Fruit fly (Drosophila melanogaster) whole organism, embryonic: ENCODE measurements around the gene CG13024.
A peak's percentile ranks its signal among the peaks of the same experiment; 100 is the strongest.

Source experiments
- BtbVII ChIP-seq: fragments of 200-800 bp; sonication (Bioruptor generic); optimal IDR thresholded peaks from 3 replicates; lab custom pipeline; 2017; ENCODE audit warnings: missing biosample characterization, mild to moderate bottlenecking, missing genetic modification characterization
- CG10209 ChIP-seq: fragments of 200-800 bp; sonication (Bioruptor generic); optimal IDR thresholded peaks from 3 replicates; lab custom pipeline; 2017; ENCODE audit warnings: missing biosample characterization, mild to moderate bottlenecking, missing genetic modification characterization, missing genetic modification reagents
- CG10274 ChIP-seq: fragments of 200-800 bp; sonication (Bioruptor generic); optimal IDR thresholded peaks from 3 replicates; lab custom pipeline; 2017; ENCODE audit warnings: missing biosample characterization, mild to moderate bottlenecking, missing genetic modification characterization
- CG10462 ChIP-seq: fragments of 200-800 bp; sonication (Bioruptor generic); optimal IDR thresholded peaks from 2 replicates; lab custom pipeline; 2016; ENCODE audit warnings: missing biosample characterization, missing genetic modification characterization
- CG12391 ChIP-seq: fragments of 200-800 bp; sonication (Bioruptor generic); optimal IDR thresholded peaks from 3 replicates; lab custom pipeline; 2018; ENCODE audit warnings: missing biosample characterization, mild to moderate bottlenecking, missing genetic modification characterization, moderate library complexity
- CG12659 ChIP-seq: fragments of 200-800 bp; sonication (Bioruptor generic); optimal IDR thresholded peaks from 3 replicates; lab custom pipeline; 2017; ENCODE audit warnings: mild to moderate bottlenecking, missing biosample characterization, missing genetic modification reagents, missing genetic modification characterization
- CG13624 ChIP-seq: fragments of 200-800 bp; sonication (Bioruptor generic); optimal IDR thresholded peaks from 2 replicates; lab custom pipeline; 2016; ENCODE audit warnings: missing biosample characterization, missing genetic modification characterization
- CG14710 ChIP-seq: fragments of 200-800 bp; sonication (Bioruptor generic); optimal IDR thresholded peaks from 3 replicates; lab custom pipeline; 2019; ENCODE audit warnings: missing biosample characterization, mild to moderate bottlenecking, missing genetic modification characterization, moderate library complexity
- CG15601 ChIP-seq: fragments of 200-800 bp; sonication (Bioruptor generic); optimal IDR thresholded peaks from 3 replicates; lab custom pipeline; 2019; ENCODE audit warnings: missing biosample characterization, mild to moderate bottlenecking, missing genetic modification characterization, moderate library complexity
- CG15696 ChIP-seq: fragments of 200-800 bp; sonication (Bioruptor generic); optimal IDR thresholded peaks from 2 replicates; lab custom pipeline; 2019; ENCODE audit warnings: missing biosample characterization, mild to moderate bottlenecking, missing genetic modification characterization, moderate library complexity
- CG1603 ChIP-seq: fragments of 200-800 bp; sonication (Bioruptor generic); optimal IDR thresholded peaks from 2 replicates; lab custom pipeline; 2019; ENCODE audit warnings: missing biosample characterization, mild to moderate bottlenecking, missing genetic modification characterization, moderate library complexity
- CG17359 ChIP-seq: fragments of 200-800 bp; sonication (Bioruptor generic); optimal IDR thresholded peaks from 3 replicates; lab custom pipeline; 2018; ENCODE audit warnings: missing biosample characterization, mild to moderate bottlenecking, missing genetic modification characterization, moderate library complexity
- CG17361 ChIP-seq: fragments of 200-800 bp; sonication (Bioruptor generic); IDR thresholded peaks from 3 replicates; pipeline ENCODE4 v1.3.6; 2022; ENCODE audit warnings: missing biosample characterization, missing genetic modification characterization
- CG17829 ChIP-seq: fragments of 200-800 bp; optimal IDR thresholded peaks from 2 replicates; lab custom pipeline; 2019; ENCODE audit warnings: missing biosample characterization, mild to moderate bottlenecking, missing genetic modification characterization, moderate library complexity
- CG18599 ChIP-seq: fragments of 200-800 bp; sonication (Bioruptor generic); optimal IDR thresholded peaks from 3 replicates; lab custom pipeline; 2017; ENCODE audit warnings: missing biosample characterization, missing genetic modification characterization, mild to moderate bottlenecking, moderate library complexity, missing genetic modification reagents
- CG4282 ChIP-seq: fragments of 200-800 bp; sonication (Bioruptor generic); optimal IDR thresholded peaks from 2 replicates; lab custom pipeline; 2016; ENCODE audit warnings: missing biosample characterization, missing genetic modification characterization
- CG43689 ChIP-seq: fragments of 200-800 bp; sonication (Bioruptor generic); IDR thresholded peaks from 2 replicates; pipeline ENCODE4 v1.3.6; 2022; ENCODE audit warnings: missing biosample characterization, missing genetic modification characterization
- CG6683 ChIP-seq: fragments of 200-800 bp; sonication (Bioruptor generic); optimal IDR thresholded peaks from 2 replicates; lab custom pipeline; 2017; ENCODE audit warnings: missing biosample characterization, mild to moderate bottlenecking, missing genetic modification characterization, missing genetic modification reagents
- CG6689 ChIP-seq: fragments of 200-800 bp; sonication (Bioruptor generic); IDR thresholded peaks from 2 replicates; pipeline ENCODE4 v1.3.6; 2022; ENCODE audit warnings: missing biosample characterization, missing genetic modification characterization
- CG7839 ChIP-seq: fragments of 200-800 bp; sonication (Bioruptor generic); optimal IDR thresholded peaks from 3 replicates; lab custom pipeline; 2018; ENCODE audit warnings: missing biosample characterization, mild to moderate bottlenecking, missing genetic modification characterization, moderate library complexity
- CG8944 ChIP-seq: fragments of 200-800 bp; sonication (Bioruptor generic); optimal IDR thresholded peaks from 3 replicates; lab custom pipeline; 2016; ENCODE audit warnings: missing biosample characterization, missing genetic modification characterization
- CHES-1-like ChIP-seq: fragments of 200-800 bp; sonication (Bioruptor generic); optimal IDR thresholded peaks from 2 replicates; lab custom pipeline; 2016; ENCODE audit warnings: missing biosample characterization, missing genetic modification characterization
- CTCF ChIP-seq: fragments of 200-800 bp; sonication (Bioruptor generic); optimal IDR thresholded peaks from 2 replicates; lab custom pipeline; 2017; ENCODE audit warnings: missing biosample characterization, mild to moderate bottlenecking, missing genetic modification characterization, moderate library complexity
- CkIIα-i1 ChIP-seq: fragments of 200-800 bp; sonication (Bioruptor generic); IDR thresholded peaks from 2 replicates; pipeline ENCODE4 v1.3.6; 2022; ENCODE audit warnings: missing biosample characterization, missing genetic modification characterization
- Dad ChIP-seq: fragments of 200-800 bp; sonication (Bioruptor generic); optimal IDR thresholded peaks from 3 replicates; lab custom pipeline; 2016; ENCODE audit warnings: missing biosample characterization, missing genetic modification characterization
- Fer3 ChIP-seq: fragments of 200-800 bp; sonication (Bioruptor generic); optimal IDR thresholded peaks from 2 replicates; lab custom pipeline; 2018; ENCODE audit warnings: missing biosample characterization, mild to moderate bottlenecking, missing genetic modification characterization, moderate library complexity
- HLH54F ChIP-seq: fragments of 200-800 bp; sonication (Bioruptor generic); optimal IDR thresholded peaks from 3 replicates; lab custom pipeline; 2016; ENCODE audit warnings: missing biosample characterization, missing genetic modification characterization
- Hmx ChIP-seq: fragments of 200-800 bp; sonication (Bioruptor generic); optimal IDR thresholded peaks from 2 replicates; lab custom pipeline; 2016; ENCODE audit warnings: missing biosample characterization, missing genetic modification characterization
- Hr3 ChIP-seq: fragments of 200-800 bp; sonication (Bioruptor generic); optimal IDR thresholded peaks from 3 replicates; lab custom pipeline; 2016; ENCODE audit warnings: missing biosample characterization, missing genetic modification characterization
- Lhr ChIP-seq: fragments of 200-800 bp; sonication (Bioruptor generic); optimal IDR thresholded peaks from 3 replicates; lab custom pipeline; 2017; ENCODE audit warnings: mild to moderate bottlenecking, missing biosample characterization, missing genetic modification reagents, missing genetic modification characterization
- Med ChIP-seq: fragments of 200-800 bp; sonication (Bioruptor generic); peaks from one replicate; lab custom pipeline; 2016; ENCODE audit warnings: missing biosample characterization, missing genetic modification characterization, mild to moderate bottlenecking, inconsistent platforms, moderate library complexity
- Meics ChIP-seq: fragments of 200-800 bp; sonication (Bioruptor generic); optimal IDR thresholded peaks from 2 replicates; lab custom pipeline; 2017; ENCODE audit warnings: missing biosample characterization, mild to moderate bottlenecking, missing genetic modification characterization
- Sox102F ChIP-seq: fragments of 200-800 bp; sonication (Bioruptor generic); optimal IDR thresholded peaks from 2 replicates; lab custom pipeline; 2018; ENCODE audit warnings: missing biosample characterization, mild to moderate bottlenecking, missing genetic modification characterization, moderate library complexity
- Ssrp ChIP-seq: fragments of 200-800 bp; sonication (Bioruptor generic); optimal IDR thresholded peaks from 2 replicates; lab custom pipeline; 2018; ENCODE audit warnings: missing biosample characterization, mild to moderate bottlenecking, missing genetic modification characterization, moderate library complexity
- Usf ChIP-seq: fragments of 200-800 bp; sonication (Bioruptor generic); optimal IDR thresholded peaks from 2 replicates; lab custom pipeline; 2017; ENCODE audit warnings: missing genotype, missing biosample characterization, missing genetic modification characterization
- Xbp1 ChIP-seq: fragments of 200-800 bp; sonication (Bioruptor generic); optimal IDR thresholded peaks from 3 replicates; lab custom pipeline; 2016; ENCODE audit warnings: missing biosample characterization, mild to moderate bottlenecking, missing genetic modification characterization
- caup ChIP-seq: fragments of 200-800 bp; sonication (Bioruptor generic); optimal IDR thresholded peaks from 3 replicates; lab custom pipeline; 2017; ENCODE audit warnings: missing biosample characterization, mild to moderate bottlenecking, missing genetic modification characterization, moderate library complexity; ENCODE audit not compliant: severe bottlenecking
- en ChIP-seq: fragments of 200-800 bp; sonication (Bioruptor generic); optimal IDR thresholded peaks from 2 replicates; lab custom pipeline; 2016; ENCODE audit warnings: missing biosample characterization, missing genetic modification characterization
- eve ChIP-seq, 2 experiments: fragments of >200 bp; optimal IDR thresholded peaks; 2 replicates each; lab custom pipeline; 2017; ENCODE audit warnings: missing biosample characterization in 2 of 2, missing genetic modification characterization in 2 of 2
- fd96Cb ChIP-seq: fragments of 200-800 bp; sonication (Bioruptor generic); optimal IDR thresholded peaks from 2 replicates; lab custom pipeline; 2018; ENCODE audit warnings: missing biosample characterization, mild to moderate bottlenecking, missing genetic modification characterization, moderate library complexity
- fru ChIP-seq: fragments of >200 bp; optimal IDR thresholded peaks from 2 replicates; lab custom pipeline; 2017
- hb ChIP-seq: fragments of 200-800 bp; sonication (Bioruptor generic); IDR thresholded peaks from 3 replicates; pipeline ENCODE4 v1.3.6; 2022; ENCODE audit warnings: missing biosample characterization, missing genetic modification characterization; ENCODE audit not compliant: partially characterized antibody
- ind ChIP-seq: fragments of 200-800 bp; sonication (Bioruptor generic); optimal IDR thresholded peaks from 3 replicates; lab custom pipeline; 2016; ENCODE audit warnings: missing biosample characterization, missing genetic modification characterization
- klu ChIP-seq: fragments of 200-800 bp; sonication (Bioruptor generic); IDR thresholded peaks from 2 replicates; pipeline ENCODE4 v1.3.6; 2022; ENCODE audit warnings: missing biosample characterization, missing genetic modification characterization
- lab ChIP-seq: fragments of 200-800 bp; sonication (Bioruptor generic); optimal IDR thresholded peaks from 3 replicates; lab custom pipeline; 2017; ENCODE audit warnings: missing biosample characterization, missing genetic modification characterization, mild to moderate bottlenecking, moderate library complexity, missing genetic modification reagents
- phol ChIP-seq: fragments of 200-800 bp; sonication (Bioruptor generic); optimal IDR thresholded peaks from 3 replicates; lab custom pipeline; 2018; ENCODE audit warnings: missing biosample characterization, mild to moderate bottlenecking, missing genetic modification characterization, moderate library complexity
- rib ChIP-seq: fragments of 200-800 bp; sonication (Bioruptor generic); IDR thresholded peaks from 2 replicates; pipeline ENCODE4 v1.3.6; 2022; ENCODE audit warnings: missing biosample characterization, missing genetic modification characterization
- row ChIP-seq: fragments of 200-800 bp; sonication (Bioruptor generic); IDR thresholded peaks from 3 replicates; pipeline ENCODE4 v1.3.6; 2022; ENCODE audit warnings: missing biosample characterization, missing genetic modification characterization
- sc ChIP-seq, 3 experiments: fragments of >200 bp in 2 of 3; fragments of 200-800 bp in 1 of 3; sonication (Bioruptor generic) in 1 of 3; optimal IDR thresholded peaks; 2 replicates in 2 of 3; 3 replicates in 1 of 3; lab custom pipeline; 2017; ENCODE audit warnings: mild to moderate bottlenecking in 1 of 3, missing biosample characterization in 1 of 3, missing genetic modification characterization in 1 of 3, missing genetic modification reagents in 1 of 3
- schlank ChIP-seq: fragments of 200-800 bp; sonication (Bioruptor generic); optimal IDR thresholded peaks from 2 replicates; lab custom pipeline; 2018; ENCODE audit warnings: missing biosample characterization, mild to moderate bottlenecking, missing genetic modification characterization
- ssp ChIP-seq: fragments of 200-800 bp; sonication (Bioruptor generic); IDR thresholded peaks from 2 replicates; pipeline ENCODE4 v1.3.6; 2022; ENCODE audit warnings: missing biosample characterization, missing genetic modification characterization

The CG13024 gene

dm6 chr3L:16870723-16871137, 41.9 kb upstream of the CG13024 start:
- TF ChIP-seq CG10274 (GFP tag; lab: Kevin White, UChicago) (peak; percentile 7), CG6689 (GFP tag; lab: Robert Waterston, UW) (0 out of 2 replicates have a peak, but pooled peaks have one; percentile 15), CG15601 (tag; lab: Kevin White, UChicago) (no peak), CG10209 (peak; percentile 22), Xbp1 (GFP tag; lab: Kevin White, UChicago) (peak; percentile 8), fd96Cb (tag; lab: Kevin White, UChicago) (peak; percentile 46), Dad (GFP tag; lab: Kevin White, UChicago) (no peak), CG8944 (no peak), CG12659 (peak; percentile 9), Fer3 (no peak), Lhr (GFP tag; lab: Kevin White, UChicago) (no peak), CG12391 (tag; lab: Kevin White, UChicago) (peak; percentile 41), CG17361 (GFP tag; lab: Robert Waterston, UW) (peak; percentile 47; the same call in 2 of the 3 replicates), Sox102F (GFP tag; lab: Kevin White, UChicago) (peak; percentile 49), eve (GFP tag; optimal IDR thresholded peaks at IDR 0.05; lab: Kevin White, UChicago) (peak in 1 of 2 experiments; percentile 25), Hr3 (GFP tag; lab: Kevin White, UChicago) (no peak), hb (GFP tag; lab: Robert Waterston, UW) (no peak), sc (optimal IDR thresholded peaks at IDR 0.05; lab: Kevin White, UChicago) (no peak), sc (GFP tag; optimal IDR thresholded peaks at IDR 0.05; lab: Kevin White, UChicago) (no peak), CG1603 (tag; lab: Kevin White, UChicago) (no peak), CTCF (peak; percentile 14), rib (GFP tag; lab: Robert Waterston, UW) (no peak), CG15696 (tag; lab: Kevin White, UChicago) (no peak), ind (GFP tag; lab: Kevin White, UChicago) (peak; percentile 12), CG17359 (tag; lab: Kevin White, UChicago) (peak; percentile 34), caup (no peak), phol (tag; lab: Kevin White, UChicago) (peak; percentile 45), Med (GFP tag; lab: Kevin White, UChicago) (peak; percentile 52), CkIIα-i1 (GFP tag; lab: Robert Waterston, UW) (no peak), CG17829 (tag; lab: Kevin White, UChicago) (peak; percentile 12), ssp (GFP tag; lab: Robert Waterston, UW) (no peak), CG10462 (no peak), CHES-1-like (GFP tag; lab: Kevin White, UChicago) (no peak), CG18599 (GFP tag; lab: Kevin White, UChicago) (peak; percentile 51), lab (peak; percentile 50), en (no peak), CG7839 (tag; lab: Kevin White, UChicago) (peak; percentile 50), HLH54F (no peak), CG13624 (GFP tag; lab: Kevin White, UChicago) (no peak), Meics (GFP tag; lab: Kevin White, UChicago) (peak; percentile 30), BtbVII (GFP tag; lab: Kevin White, UChicago) (peak; percentile 31), fru (lab: Kevin White, UChicago) (no peak), row (peak; percentile 29; the same call in 1 of the 3 replicates), schlank (no peak), Ssrp (tag; lab: Kevin White, UChicago) (peak; percentile 11), Usf (no peak), CG4282 (GFP tag; lab: Kevin White, UChicago) (no peak), klu (GFP tag; lab: Robert Waterston, UW) (no peak), CG14710 (tag; lab: Kevin White, UChicago) (peak; percentile 16), CG43689 (GFP tag; lab: Robert Waterston, UW) (no peak), CG6683 (GFP tag; lab: Kevin White, UChicago) (peak; percentile 11), Hmx (no peak)
